Worm (Caenorhabditis elegans) whole organism, mixed stage, embryonic: Measurements from ENCODE around the gene fbn-1.

ENCODE experiments used
- M03D4.4 ChIP-seq: sonication (generic microtip); optimal IDR thresholded peaks from 2 replicates; lab custom pipeline; 2017; ENCODE audit warnings: mild to moderate bottlenecking, missing genetic modification characterization, missing compliant biosample characterization
- elt-3 ChIP-seq: fragments of 150-350 bp; optimal IDR thresholded peaks from 2 replicates; lab custom pipeline; 2014; ENCODE audit warnings: missing biosample characterization, missing genetic modification characterization
- lin-13 ChIP-seq: fragments of 150-350 bp; optimal IDR thresholded peaks from 2 replicates; lab custom pipeline; 2014; ENCODE audit warnings: missing biosample characterization, missing genetic modification characterization
- nhr-237 ChIP-seq: fragments of 150-350 bp; optimal IDR thresholded peaks from 2 replicates; lab custom pipeline; 2014; ENCODE audit warnings: missing biosample characterization, missing genetic modification characterization
- nhr-28 ChIP-seq: fragments of 150-350 bp; optimal IDR thresholded peaks from 2 replicates; lab custom pipeline; 2014; ENCODE audit warnings: missing biosample characterization, missing genetic modification characterization
- pha-4 ChIP-seq: fragments of 150-350 bp; optimal IDR thresholded peaks from 2 replicates; lab custom pipeline; 2018; ENCODE audit warnings: missing biosample characterization, missing genetic modification reagents, missing genetic modification characterization
- sem-2 ChIP-seq: fragments of 200-800 bp; sonication (Bioruptor generic); optimal IDR thresholded peaks from 2 replicates; lab custom pipeline; 2018; ENCODE audit warnings: mild to moderate bottlenecking, missing genetic modification characterization, missing compliant biosample characterization
- unc-39 ChIP-seq: fragments of 150-350 bp; optimal IDR thresholded peaks from 2 replicates; lab custom pipeline; 2014; ENCODE audit warnings: missing biosample characterization, missing genetic modification characterization

- TF ChIP-seq nhr-28 (tag; lab: Kevin White, UChicago) (no peak), nhr-237 (tag; lab: Kevin White, UChicago) (no peak), M03D4.4 (tag; lab: Kevin White, UChicago) (no peak), unc-39 (no peak), elt-3 (tag; lab: Kevin White, UChicago) (no peak), sem-2 (no peak), lin-13 (tag; lab: Kevin White, UChicago) (no peak), pha-4 (no peak)
Observed at ce11 chrIII:7580586-7580985, 44.6 kb upstream of the fbn-1 start.
